Fruit fly (Drosophila melanogaster) whole organism, embryonic: ENCODE measurements around the gene PhKgamma.

Experiments used
- Bdp1 ChIP-seq: fragments of 200-800 bp; sonication (Bioruptor generic); optimal IDR thresholded peaks from 3 replicates; lab custom pipeline; 2016; ENCODE audit warnings: missing biosample characterization, missing genetic modification characterization
- CG10959 ChIP-seq: fragments of 200-800 bp; sonication (Bioruptor generic); IDR thresholded peaks from 2 replicates; pipeline ENCODE4 v1.3.6; 2022; ENCODE audit warnings: missing biosample characterization, missing genetic modification characterization
- CG12744 ChIP-seq: fragments of 200-800 bp; sonication (Bioruptor generic); optimal IDR thresholded peaks from 2 replicates; lab custom pipeline; 2016; ENCODE audit warnings: missing biosample characterization, missing genetic modification characterization
- CG14667 ChIP-seq: fragments of 200-800 bp; sonication (Bioruptor generic); IDR thresholded peaks from 2 replicates; pipeline ENCODE4 v1.3.6; 2022; ENCODE audit warnings: missing biosample characterization, missing genetic modification characterization
- CG15011 ChIP-seq: fragments of 200-800 bp; sonication (Bioruptor generic); optimal IDR thresholded peaks from 3 replicates; lab custom pipeline; 2018; ENCODE audit warnings: missing biosample characterization, mild to moderate bottlenecking, missing genetic modification characterization
- CG1647 ChIP-seq: fragments of 200-800 bp; sonication (Bioruptor generic); optimal IDR thresholded peaks from 3 replicates; lab custom pipeline; 2016; ENCODE audit warnings: missing biosample characterization, missing genetic modification characterization
- CG17328 ChIP-seq: fragments of 200-800 bp; sonication (Bioruptor generic); IDR thresholded peaks from 2 replicates; pipeline ENCODE4 v1.3.6; 2022; ENCODE audit warnings: missing biosample characterization, missing genetic modification characterization
- CG17568 ChIP-seq: fragments of 200-800 bp; sonication (Bioruptor generic); optimal IDR thresholded peaks from 2 replicates; lab custom pipeline; 2018; ENCODE audit warnings: missing biosample characterization, mild to moderate bottlenecking, missing genetic modification characterization, moderate library complexity
- CG17912 ChIP-seq: fragments of 200-800 bp; sonication (Bioruptor generic); optimal IDR thresholded peaks from 2 replicates; lab custom pipeline; 2018; ENCODE audit warnings: missing biosample characterization, mild to moderate bottlenecking, missing genetic modification characterization
- CG18476 ChIP-seq: fragments of 200-800 bp; sonication (Bioruptor generic); optimal IDR thresholded peaks from 2 replicates; lab custom pipeline; 2016; ENCODE audit warnings: missing biosample characterization, mild to moderate bottlenecking, missing genetic modification characterization
- CG2199 ChIP-seq: fragments of 200-800 bp; sonication (Bioruptor generic); IDR thresholded peaks from 3 replicates; pipeline ENCODE4 v1.3.6; 2022; ENCODE audit warnings: missing biosample characterization, missing genetic modification characterization
- CG2678 ChIP-seq: fragments of 200-800 bp; sonication (Bioruptor generic); optimal IDR thresholded peaks from 3 replicates; lab custom pipeline; 2019; ENCODE audit warnings: missing biosample characterization, mild to moderate bottlenecking, missing genetic modification characterization, moderate library complexity
- CG3065 ChIP-seq: fragments of 200-800 bp; sonication (Bioruptor generic); optimal IDR thresholded peaks from 2 replicates; lab custom pipeline; 2016; ENCODE audit warnings: missing biosample characterization, missing genetic modification characterization
- CG32532 ChIP-seq: fragments of 200-800 bp; sonication (Bioruptor generic); IDR thresholded peaks from 2 replicates; pipeline ENCODE4 v1.3.6; 2022; ENCODE audit warnings: missing biosample characterization, missing genetic modification characterization
- CG3407 ChIP-seq: fragments of 200-800 bp; sonication (Bioruptor generic); optimal IDR thresholded peaks from 2 replicates; lab custom pipeline; 2018; ENCODE audit warnings: missing biosample characterization, mild to moderate bottlenecking, missing genetic modification characterization
- CG4328 ChIP-seq: fragments of 200-800 bp; sonication (Bioruptor generic); optimal IDR thresholded peaks from 3 replicates; lab custom pipeline; 2017; ENCODE audit warnings: missing biosample characterization, missing genetic modification reagents, missing genetic modification characterization
- CG6254 ChIP-seq: fragments of 200-800 bp; sonication (Bioruptor generic); optimal IDR thresholded peaks from 3 replicates; lab custom pipeline; 2017; ENCODE audit warnings: mild to moderate bottlenecking, missing biosample characterization, missing genetic modification reagents, missing genetic modification characterization
- CG6683 ChIP-seq: fragments of 200-800 bp; sonication (Bioruptor generic); optimal IDR thresholded peaks from 2 replicates; lab custom pipeline; 2017; ENCODE audit warnings: missing biosample characterization, mild to moderate bottlenecking, missing genetic modification characterization, missing genetic modification reagents
- CG7271 ChIP-seq: fragments of 200-800 bp; sonication (Bioruptor generic); optimal IDR thresholded peaks from 2 replicates; lab custom pipeline; 2018; ENCODE audit warnings: missing biosample characterization, mild to moderate bottlenecking, missing genetic modification characterization, moderate library complexity
- CG7987 ChIP-seq: fragments of 200-800 bp; sonication (Bioruptor generic); optimal IDR thresholded peaks from 2 replicates; lab custom pipeline; 2018; ENCODE audit warnings: missing biosample characterization, mild to moderate bottlenecking, missing genetic modification characterization, moderate library complexity
- CG9609 ChIP-seq: fragments of 200-800 bp; sonication (Bioruptor generic); optimal IDR thresholded peaks from 3 replicates; lab custom pipeline; 2016; ENCODE audit warnings: missing biosample characterization, missing genetic modification characterization
- E2f1 ChIP-seq: fragments of 200-800 bp; sonication (Bioruptor generic); IDR thresholded peaks from 2 replicates; pipeline ENCODE4 v1.3.6; 2022; ENCODE audit warnings: missing biosample characterization, missing genetic modification characterization
- Hand ChIP-seq: fragments of 200-800 bp; sonication (Bioruptor generic); optimal IDR thresholded peaks from 2 replicates; lab custom pipeline; 2017; ENCODE audit warnings: mild to moderate bottlenecking, missing biosample characterization, missing genetic modification reagents, missing genetic modification characterization
- HmgZ ChIP-seq: fragments of 200-800 bp; sonication (Bioruptor generic); optimal IDR thresholded peaks from 2 replicates; lab custom pipeline; 2018; ENCODE audit warnings: missing biosample characterization, mild to moderate bottlenecking, missing genetic modification characterization
- Hmx ChIP-seq: fragments of 200-800 bp; sonication (Bioruptor generic); optimal IDR thresholded peaks from 2 replicates; lab custom pipeline; 2016; ENCODE audit warnings: missing biosample characterization, missing genetic modification characterization
- Mes4 ChIP-seq: fragments of 200-800 bp; sonication (Bioruptor generic); optimal IDR thresholded peaks from 2 replicates; lab custom pipeline; 2016; ENCODE audit warnings: missing biosample characterization, missing genetic modification characterization
- NC2β ChIP-seq: fragments of 200-800 bp; sonication (Bioruptor generic); optimal IDR thresholded peaks from 2 replicates; lab custom pipeline; 2016; ENCODE audit warnings: missing biosample characterization, missing genetic modification characterization
- Neu2 ChIP-seq: fragments of 200-800 bp; sonication (Bioruptor generic); optimal IDR thresholded peaks from 3 replicates; lab custom pipeline; 2016; ENCODE audit warnings: missing biosample characterization, missing genetic modification characterization, borderline replicate concordance
- Optix ChIP-seq: fragments of 200-800 bp; sonication (Bioruptor generic); IDR thresholded peaks from 3 replicates; pipeline ENCODE4 v1.3.6; 2022; ENCODE audit warnings: missing biosample characterization, missing genetic modification characterization
- Rfx ChIP-seq: fragments of 200-800 bp; sonication (Bioruptor generic); IDR thresholded peaks from 2 replicates; pipeline ENCODE4 v1.3.6; 2022; ENCODE audit warnings: missing biosample characterization, missing genetic modification characterization
- Sox100B ChIP-seq: fragments of 200-800 bp; sonication (Bioruptor generic); optimal IDR thresholded peaks from 3 replicates; lab custom pipeline; 2018; ENCODE audit warnings: missing biosample characterization, mild to moderate bottlenecking, missing genetic modification characterization
- Ssrp ChIP-seq: fragments of 200-800 bp; sonication (Bioruptor generic); optimal IDR thresholded peaks from 2 replicates; lab custom pipeline; 2018; ENCODE audit warnings: missing biosample characterization, mild to moderate bottlenecking, missing genetic modification characterization, moderate library complexity
- Usf ChIP-seq: fragments of 200-800 bp; sonication (Bioruptor generic); optimal IDR thresholded peaks from 2 replicates; lab custom pipeline; 2017; ENCODE audit warnings: missing genotype, missing biosample characterization, missing genetic modification characterization
- abd-A ChIP-seq: fragments of 200-800 bp; sonication (Bioruptor generic); optimal IDR thresholded peaks from 3 replicates; lab custom pipeline; 2019; ENCODE audit warnings: missing biosample characterization, mild to moderate bottlenecking, missing genetic modification characterization, moderate library complexity
- aop ChIP-seq: fragments of 200-800 bp; sonication (Bioruptor generic); IDR thresholded peaks from 2 replicates; pipeline ENCODE4 v1.3.6; 2022; ENCODE audit warnings: missing biosample characterization, missing genetic modification characterization
- cg ChIP-seq: fragments of 200-800 bp; sonication (Bioruptor generic); optimal IDR thresholded peaks from 3 replicates; lab custom pipeline; 2019; ENCODE audit warnings: missing biosample characterization, mild to moderate bottlenecking, missing genetic modification characterization, moderate library complexity
- chinmo ChIP-seq: fragments of 200-800 bp; sonication (Bioruptor generic); IDR thresholded peaks from 4 replicates; pipeline ENCODE4 v1.3.6; 2022; ENCODE audit warnings: missing biosample characterization, missing genetic modification characterization; ENCODE audit not compliant: partially characterized antibody
- corto ChIP-seq: fragments of 200-800 bp; sonication (Bioruptor generic); optimal IDR thresholded peaks from 2 replicates; lab custom pipeline; 2016; ENCODE audit warnings: missing biosample characterization, mild to moderate bottlenecking, missing genetic modification characterization, moderate library complexity
- crol ChIP-seq: fragments of 200-800 bp; sonication (Bioruptor generic); IDR thresholded peaks from 2 replicates; pipeline ENCODE4 v1.3.6; 2022; ENCODE audit warnings: missing biosample characterization, missing genetic modification characterization
- crp ChIP-seq, 2 experiments: fragments of 200-800 bp; sonication (Bioruptor generic); optimal IDR thresholded peaks; 2 replicates in 1 of 2; 3 replicates in 1 of 2; lab custom pipeline; 2017; ENCODE audit warnings: missing biosample characterization in 2 of 2, missing genetic modification characterization in 2 of 2, mild to moderate bottlenecking in 1 of 2, moderate library complexity in 1 of 2
- danr ChIP-seq: fragments of 200-800 bp; sonication (Bioruptor generic); IDR thresholded peaks from 2 replicates; pipeline ENCODE4 v1.3.6; 2022; ENCODE audit warnings: missing biosample characterization, missing genetic modification characterization
- dati ChIP-seq: fragments of 200-800 bp; sonication (Bioruptor generic); IDR thresholded peaks from 2 replicates; pipeline ENCODE4 v1.3.6; 2022; ENCODE audit warnings: missing biosample characterization, missing genetic modification characterization
- fru ChIP-seq: fragments of >200 bp; optimal IDR thresholded peaks from 2 replicates; lab custom pipeline; 2017
- ftz-f1 ChIP-seq: fragments of 200-800 bp; sonication (Bioruptor generic); optimal IDR thresholded peaks from 2 replicates; lab custom pipeline; 2016; ENCODE audit warnings: missing biosample characterization, missing genetic modification characterization
- gce ChIP-seq: fragments of 200-800 bp; sonication (Bioruptor generic); IDR thresholded peaks from 3 replicates; pipeline ENCODE4 v1.3.6; 2022; ENCODE audit warnings: missing biosample characterization, missing genetic modification characterization
- gem ChIP-seq: fragments of 200-800 bp; sonication (Bioruptor generic); optimal IDR thresholded peaks from 2 replicates; lab custom pipeline; 2019; ENCODE audit warnings: missing biosample characterization, mild to moderate bottlenecking, missing genetic modification characterization, moderate library complexity
- gt ChIP-seq: fragments of 200-800 bp; sonication (Bioruptor generic); IDR thresholded peaks from 2 replicates; pipeline ENCODE4 v1.3.6; 2022; ENCODE audit warnings: missing biosample characterization, missing genetic modification characterization
- pnt ChIP-seq: fragments of 200-800 bp; sonication (Bioruptor generic); optimal IDR thresholded peaks from 3 replicates; lab custom pipeline; 2016; ENCODE audit warnings: missing biosample characterization, missing genetic modification characterization
- sc ChIP-seq, 3 experiments: fragments of >200 bp in 2 of 3; fragments of 200-800 bp in 1 of 3; sonication (Bioruptor generic) in 1 of 3; optimal IDR thresholded peaks; 2 replicates in 2 of 3; 3 replicates in 1 of 3; lab custom pipeline; 2017; ENCODE audit warnings: mild to moderate bottlenecking in 1 of 3, missing biosample characterization in 1 of 3, missing genetic modification characterization in 1 of 3, missing genetic modification reagents in 1 of 3
- slbo ChIP-seq: fragments of 200-800 bp; sonication (Bioruptor generic); IDR thresholded peaks from 2 replicates; pipeline ENCODE4 v1.3.6; 2022; ENCODE audit warnings: missing biosample characterization, missing genetic modification characterization
- tup ChIP-seq: fragments of 200-800 bp; sonication (Bioruptor generic); optimal IDR thresholded peaks from 2 replicates; lab custom pipeline; 2016; ENCODE audit warnings: missing biosample characterization, mild to moderate bottlenecking, missing genetic modification characterization, moderate library complexity

PhKgamma gene

DNA sequence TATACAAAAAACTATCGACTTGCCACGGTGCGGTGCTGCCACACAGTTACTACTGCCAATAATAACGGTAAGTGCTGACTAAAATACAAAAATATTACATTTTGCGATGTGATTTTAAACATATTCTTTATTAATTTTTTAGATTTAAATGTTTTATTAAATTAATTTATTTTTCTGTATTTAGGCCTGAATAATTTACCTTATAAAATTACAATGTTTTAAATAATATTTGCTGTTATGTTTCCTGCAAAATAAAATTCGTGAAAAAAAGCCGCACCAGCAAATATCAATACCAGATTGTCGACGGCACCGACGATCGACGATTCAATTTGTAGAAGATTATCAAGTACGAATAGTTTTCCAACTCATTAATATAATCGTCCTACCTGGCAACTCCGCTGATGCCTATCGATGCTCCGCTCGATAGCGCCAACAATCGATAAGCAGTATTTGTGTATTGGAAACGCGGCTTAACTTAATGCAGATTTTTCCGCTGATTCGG is 16.3 kb upstream of the PhKgamma start, which contains the start of the genes Vlet and bif (continued):
- no peak for TF ChIP-seq CG12744 (GFP tag; lab: Kevin White, UChicago)
- no peak for TF ChIP-seq CG7271 (tag; lab: Kevin White, UChicago)
- TF ChIP-seq CG10959, result no peak
- TF ChIP-seq slbo (GFP tag; lab: Robert Waterston, UW), result peak; percentile 74
- TF ChIP-seq dati, result no peak
- no peak for TF ChIP-seq Optix (GFP tag; lab: Robert Waterston, UW)
- peak; percentile 9 for TF ChIP-seq CG6254 (GFP tag; lab: Kevin White, UChicago)
- peak; percentile 62 for TF ChIP-seq CG9609 (GFP tag; lab: Kevin White, UChicago)
- 0 out of 2 replicates have a peak, but pooled peaks have one; percentile 31 for TF ChIP-seq gt (GFP tag; lab: Robert Waterston, UW)
- no peak for TF ChIP-seq CG6683 (GFP tag; lab: Kevin White, UChicago)
- TF ChIP-seq CG32532 (GFP tag; lab: Robert Waterston, UW), result peak; percentile 67
- TF ChIP-seq crol (GFP tag; lab: Robert Waterston, UW), result no peak
- peak; percentile 9 for TF ChIP-seq CG3407 (GFP tag; lab: Kevin White, UChicago)
- TF ChIP-seq Rfx (GFP tag; lab: Robert Waterston, UW), result peak; percentile 67
- no peak for TF ChIP-seq ftz-f1 (GFP tag; lab: Kevin White, UChicago)
- no peak for TF ChIP-seq CG17912 (GFP tag; lab: Kevin White, UChicago)
- no peak for TF ChIP-seq gce (GFP tag; lab: Robert Waterston, UW)
- no peak for TF ChIP-seq sc (optimal IDR thresholded peaks at IDR 0.05; lab: Kevin White, UChicago)
- peak; percentile 39 for TF ChIP-seq sc (GFP tag; optimal IDR thresholded peaks at IDR 0.05; lab: Kevin White, UChicago)
- no peak for TF ChIP-seq Hmx (GFP tag; lab: Kevin White, UChicago)
- TF ChIP-seq CG14667, result peak; percentile 41; the same call in 1 of the 2 replicates
- TF ChIP-seq NC2β, result peak; percentile 2
- TF ChIP-seq Hand (GFP tag; lab: Kevin White, UChicago), result no peak
- peak; percentile 82 for TF ChIP-seq gem (tag; lab: Kevin White, UChicago)
- peak; percentile 31 for TF ChIP-seq HmgZ (tag; lab: Kevin White, UChicago)
- TF ChIP-seq CG15011 (GFP tag; lab: Kevin White, UChicago), result peak; percentile 23
- no peak for TF ChIP-seq CG17328 (GFP tag; lab: Robert Waterston, UW)
- no peak for TF ChIP-seq CG7987 (GFP tag; lab: Kevin White, UChicago)
- TF ChIP-seq cg (GFP tag; lab: Kevin White, UChicago), result no peak
- TF ChIP-seq CG18476 (GFP tag; lab: Kevin White, UChicago), result peak; percentile 19
- TF ChIP-seq tup (GFP tag; lab: Kevin White, UChicago), result peak; percentile 23
- no peak for TF ChIP-seq CG2678 (tag; lab: Kevin White, UChicago)
- TF ChIP-seq CG3065 (GFP tag; lab: Kevin White, UChicago), result no peak
- no peak for TF ChIP-seq Usf (GFP tag; lab: Kevin White, UChicago)
- peak; percentile 49 for TF ChIP-seq CG1647 (GFP tag; lab: Kevin White, UChicago)
- peak; percentile 59 for TF ChIP-seq Ssrp
- no peak; the same call in 1 of the 2 replicates for TF ChIP-seq E2f1 (GFP tag; lab: Robert Waterston, UW)
- TF ChIP-seq Bdp1 (GFP tag; lab: Kevin White, UChicago), result peak; percentile 23
- TF ChIP-seq CG4328 (GFP tag; lab: Kevin White, UChicago), result peak; percentile 62
- no peak for TF ChIP-seq Neu2 (GFP tag; lab: Kevin White, UChicago)
- no peak for TF ChIP-seq CG2199 (GFP tag; lab: Robert Waterston, UW)
- no peak for TF ChIP-seq crp (GFP tag; optimal IDR thresholded peaks at IDR 0.05; lab: Kevin White, UChicago)
- no peak for TF ChIP-seq abd-A (tag; lab: Kevin White, UChicago)
- no peak for TF ChIP-seq fru
- TF ChIP-seq CG17568, result no peak
- TF ChIP-seq pnt (GFP tag; lab: Kevin White, UChicago), result peak; percentile 43
- no peak for TF ChIP-seq Mes4
- no peak for TF ChIP-seq chinmo
- peak; percentile 75 for TF ChIP-seq Sox100B (GFP tag; lab: Kevin White, UChicago)
- TF ChIP-seq danr (GFP tag; lab: Robert Waterston, UW), result no peak
- TF ChIP-seq aop (GFP tag; lab: Robert Waterston, UW), result no peak
- no peak for TF ChIP-seq corto (GFP tag; lab: Kevin White, UChicago)
